Fruit fly (Drosophila melanogaster) whole organism, embryonic: Measurements from ENCODE around the gene Strip.
A peak's percentile ranks its signal among the peaks of the same experiment; 100 is the strongest.

Source experiments
- Atf6 ChIP-seq: fragments of 200-800 bp; sonication (Bioruptor generic); IDR thresholded peaks from 2 replicates; pipeline ENCODE4 v1.3.6; 2022; ENCODE audit warnings: missing biosample characterization, missing genetic modification characterization
- B-H1 ChIP-seq: fragments of 200-800 bp; sonication (Bioruptor generic); IDR thresholded peaks from 3 replicates; pipeline ENCODE4 v1.3.6; 2022; ENCODE audit warnings: missing biosample characterization, missing genetic modification characterization
- CG12942 ChIP-seq: fragments of 200-800 bp; sonication (Bioruptor generic); optimal IDR thresholded peaks from 3 replicates; lab custom pipeline; 2016; ENCODE audit warnings: missing biosample characterization, missing genetic modification characterization
- CG14710 ChIP-seq: fragments of 200-800 bp; sonication (Bioruptor generic); optimal IDR thresholded peaks from 3 replicates; lab custom pipeline; 2019; ENCODE audit warnings: missing biosample characterization, mild to moderate bottlenecking, missing genetic modification characterization, moderate library complexity
- CG15073 ChIP-seq: fragments of 200-800 bp; sonication (Bioruptor generic); optimal IDR thresholded peaks from 2 replicates; lab custom pipeline; 2016; ENCODE audit warnings: missing biosample characterization, missing genetic modification characterization
- CG15601 ChIP-seq: fragments of 200-800 bp; sonication (Bioruptor generic); optimal IDR thresholded peaks from 3 replicates; lab custom pipeline; 2019; ENCODE audit warnings: missing biosample characterization, mild to moderate bottlenecking, missing genetic modification characterization, moderate library complexity
- CG1647 ChIP-seq: fragments of 200-800 bp; sonication (Bioruptor generic); optimal IDR thresholded peaks from 3 replicates; lab custom pipeline; 2016; ENCODE audit warnings: missing biosample characterization, missing genetic modification characterization
- CG18599 ChIP-seq: fragments of 200-800 bp; sonication (Bioruptor generic); optimal IDR thresholded peaks from 3 replicates; lab custom pipeline; 2017; ENCODE audit warnings: missing biosample characterization, missing genetic modification characterization, mild to moderate bottlenecking, moderate library complexity, missing genetic modification reagents
- CG2120 ChIP-seq: fragments of 200-800 bp; sonication (Bioruptor generic); optimal IDR thresholded peaks from 3 replicates; lab custom pipeline; 2016; ENCODE audit warnings: missing biosample characterization, missing genetic modification characterization
- CG2889 ChIP-seq: fragments of 200-800 bp; sonication (Bioruptor generic); IDR thresholded peaks from 3 replicates; pipeline ENCODE4 v1.3.6; 2022; ENCODE audit warnings: missing biosample characterization, missing genetic modification characterization
- CG31388 ChIP-seq: fragments of 200-800 bp; sonication (Bioruptor generic); optimal IDR thresholded peaks from 2 replicates; lab custom pipeline; 2016; ENCODE audit warnings: missing biosample characterization, missing genetic modification characterization
- CG33213 ChIP-seq: fragments of 200-800 bp; sonication (Bioruptor generic); optimal IDR thresholded peaks from 3 replicates; lab custom pipeline; 2016; ENCODE audit warnings: missing biosample characterization, missing genetic modification characterization
- CG34376 ChIP-seq: fragments of 200-800 bp; sonication (Bioruptor generic); optimal IDR thresholded peaks from 2 replicates; lab custom pipeline; 2018; ENCODE audit warnings: missing biosample characterization, mild to moderate bottlenecking, missing genetic modification characterization
- CG4730 ChIP-seq: fragments of 200-800 bp; sonication (Bioruptor generic); IDR thresholded peaks from 2 replicates; pipeline ENCODE4 v1.3.6; 2022; ENCODE audit warnings: missing biosample characterization, missing genetic modification characterization
- CG4820 ChIP-seq: fragments of 200-800 bp; sonication (Bioruptor generic); optimal IDR thresholded peaks from 3 replicates; lab custom pipeline; 2016; ENCODE audit warnings: missing biosample characterization, missing genetic modification characterization
- CG6272 ChIP-seq: fragments of 200-800 bp; sonication (Bioruptor generic); IDR thresholded peaks from 2 replicates; pipeline ENCODE4 v1.3.6; 2022; ENCODE audit warnings: missing biosample characterization, missing genetic modification characterization
- CG7786 ChIP-seq: fragments of 200-800 bp; sonication (Bioruptor generic); optimal IDR thresholded peaks from 2 replicates; lab custom pipeline; 2016; ENCODE audit warnings: missing biosample characterization, missing genetic modification characterization
- CG7839 ChIP-seq: fragments of 200-800 bp; sonication (Bioruptor generic); optimal IDR thresholded peaks from 3 replicates; lab custom pipeline; 2018; ENCODE audit warnings: missing biosample characterization, mild to moderate bottlenecking, missing genetic modification characterization, moderate library complexity
- CG8944 ChIP-seq: fragments of 200-800 bp; sonication (Bioruptor generic); optimal IDR thresholded peaks from 3 replicates; lab custom pipeline; 2016; ENCODE audit warnings: missing biosample characterization, missing genetic modification characterization
- CG9932 ChIP-seq: fragments of 200-800 bp; sonication (Bioruptor generic); IDR thresholded peaks from 2 replicates; pipeline ENCODE4 v1.3.6; 2022; ENCODE audit warnings: missing biosample characterization, missing genetic modification characterization
- Dip3 ChIP-seq: fragments of 200-800 bp; sonication (Bioruptor generic); optimal IDR thresholded peaks from 3 replicates; lab custom pipeline; 2016; ENCODE audit warnings: missing biosample characterization, missing genetic modification characterization
- Dll ChIP-seq: fragments of 200-800 bp; sonication (Bioruptor generic); IDR thresholded peaks from 4 replicates; pipeline ENCODE4 v1.3.6; 2022; ENCODE audit warnings: missing biosample characterization, missing genetic modification characterization; ENCODE audit not compliant: partially characterized antibody
- ERR ChIP-seq: fragments of 200-800 bp; sonication (Bioruptor generic); optimal IDR thresholded peaks from 2 replicates; lab custom pipeline; 2016; ENCODE audit warnings: missing biosample characterization, missing genetic modification characterization
- Med ChIP-seq: fragments of 200-800 bp; sonication (Bioruptor generic); peaks from one replicate; lab custom pipeline; 2016; ENCODE audit warnings: missing biosample characterization, missing genetic modification characterization, mild to moderate bottlenecking, inconsistent platforms, moderate library complexity
- NfI ChIP-seq: fragments of 200-800 bp; sonication (Bioruptor generic); optimal IDR thresholded peaks from 3 replicates; lab custom pipeline; 2018; ENCODE audit warnings: missing biosample characterization, mild to moderate bottlenecking, missing genetic modification characterization, moderate library complexity
- Oaz ChIP-seq: fragments of 200-800 bp; sonication (Bioruptor generic); IDR thresholded peaks from 2 replicates; pipeline ENCODE4 v1.3.6; 2022; ENCODE audit warnings: missing biosample characterization, missing genetic modification characterization
- Vsx1 ChIP-seq: fragments of 200-800 bp; sonication (Bioruptor generic); optimal IDR thresholded peaks from 2 replicates; lab custom pipeline; 2017; ENCODE audit warnings: missing biosample characterization, mild to moderate bottlenecking, missing genetic modification characterization, missing genetic modification reagents
- Xrp1 ChIP-seq: fragments of 200-800 bp; sonication (Bioruptor generic); IDR thresholded peaks from 2 replicates; pipeline ENCODE4 v1.3.6; 2022; ENCODE audit warnings: missing biosample characterization, missing genetic modification characterization
- abd-A ChIP-seq: fragments of 200-800 bp; sonication (Bioruptor generic); optimal IDR thresholded peaks from 3 replicates; lab custom pipeline; 2019; ENCODE audit warnings: missing biosample characterization, mild to moderate bottlenecking, missing genetic modification characterization, moderate library complexity
- ac ChIP-seq: fragments of 200-800 bp; sonication (Bioruptor generic); optimal IDR thresholded peaks from 3 replicates; lab custom pipeline; 2017; ENCODE audit warnings: missing biosample characterization, mild to moderate bottlenecking, missing genetic modification characterization
- bbx ChIP-seq: fragments of 200-800 bp; sonication (Bioruptor generic); IDR thresholded peaks from 2 replicates; pipeline ENCODE4 v1.3.6; 2022; ENCODE audit warnings: missing biosample characterization, missing genetic modification characterization; ENCODE audit not compliant: partially characterized antibody
- bigmax ChIP-seq: fragments of 200-800 bp; sonication (Bioruptor generic); optimal IDR thresholded peaks from 2 replicates; lab custom pipeline; 2018; ENCODE audit warnings: missing biosample characterization, mild to moderate bottlenecking, missing genetic modification characterization
- cas ChIP-seq: fragments of 200-800 bp; sonication (Bioruptor generic); IDR thresholded peaks from 2 replicates; pipeline ENCODE4 v1.3.6; 2022; ENCODE audit warnings: missing biosample characterization, missing genetic modification characterization
- croc ChIP-seq: fragments of 200-800 bp; sonication (Bioruptor generic); conservative IDR thresholded peaks from 3 replicates; pipeline ENCODE4 v1.3.6; 2022; ENCODE audit warnings: missing biosample characterization, missing genetic modification characterization
- crp ChIP-seq, 2 experiments: fragments of 200-800 bp; sonication (Bioruptor generic); optimal IDR thresholded peaks; 2 replicates in 1 of 2; 3 replicates in 1 of 2; lab custom pipeline; 2017; ENCODE audit warnings: missing biosample characterization in 2 of 2, missing genetic modification characterization in 2 of 2, mild to moderate bottlenecking in 1 of 2, moderate library complexity in 1 of 2
- dm ChIP-seq: fragments of 200-800 bp; sonication (Bioruptor generic); optimal IDR thresholded peaks from 3 replicates; lab custom pipeline; 2016; ENCODE audit warnings: missing biosample characterization, missing genetic modification characterization
- ems ChIP-seq: fragments of 200-800 bp; sonication (Bioruptor generic); optimal IDR thresholded peaks from 3 replicates; lab custom pipeline; 2016; ENCODE audit warnings: missing biosample characterization, missing genetic modification characterization
- gem ChIP-seq: fragments of 200-800 bp; sonication (Bioruptor generic); optimal IDR thresholded peaks from 2 replicates; lab custom pipeline; 2019; ENCODE audit warnings: missing biosample characterization, mild to moderate bottlenecking, missing genetic modification characterization, moderate library complexity
- ham ChIP-seq: fragments of 200-800 bp; sonication (Bioruptor generic); IDR thresholded peaks from 2 replicates; pipeline ENCODE4 v1.3.6; 2022; ENCODE audit warnings: missing biosample characterization, missing genetic modification characterization
- hb ChIP-seq: fragments of 200-800 bp; sonication (Bioruptor generic); IDR thresholded peaks from 3 replicates; pipeline ENCODE4 v1.3.6; 2022; ENCODE audit warnings: missing biosample characterization, missing genetic modification characterization; ENCODE audit not compliant: partially characterized antibody
- her ChIP-seq: fragments of 200-800 bp; sonication (Bioruptor generic); optimal IDR thresholded peaks from 2 replicates; lab custom pipeline; 2016; ENCODE audit warnings: missing biosample characterization, missing genetic modification characterization
- insv ChIP-seq, 2 experiments: fragments of 200-800 bp; sonication (Bioruptor generic); optimal IDR thresholded peaks; 3 replicates each; lab custom pipeline; 2016 to 2018; ENCODE audit warnings: missing biosample characterization in 2 of 2, missing genetic modification characterization in 2 of 2
- luna ChIP-seq: fragments of 200-800 bp; sonication (Bioruptor generic); optimal IDR thresholded peaks from 2 replicates; lab custom pipeline; 2016; ENCODE audit warnings: missing biosample characterization, missing genetic modification characterization
- mam ChIP-seq: fragments of 200-800 bp; sonication (Bioruptor generic); optimal IDR thresholded peaks from 3 replicates; lab custom pipeline; 2016; ENCODE audit warnings: missing biosample characterization, missing genetic modification characterization
- otp ChIP-seq: fragments of 200-800 bp; sonication (Bioruptor generic); IDR thresholded peaks from 3 replicates; pipeline ENCODE4, ENCODE4 v1.3.6; 2022; ENCODE audit warnings: missing biosample characterization, missing genetic modification characterization
- psq ChIP-seq: fragments of 200-800 bp; sonication (Bioruptor generic); optimal IDR thresholded peaks from 2 replicates; lab custom pipeline; 2017; ENCODE audit warnings: missing biosample characterization, missing genetic modification characterization
- pzg ChIP-seq: fragments of 200-800 bp; sonication (Bioruptor generic); optimal IDR thresholded peaks from 3 replicates; lab custom pipeline; 2018; ENCODE audit warnings: missing biosample characterization, mild to moderate bottlenecking, missing genetic modification characterization, moderate library complexity
- repo ChIP-seq: fragments of 200-800 bp; sonication (Bioruptor generic); optimal IDR thresholded peaks from 2 replicates; lab custom pipeline; 2016; ENCODE audit warnings: missing biosample characterization, missing genetic modification characterization
- sna ChIP-seq: fragments of 200-800 bp; sonication (Bioruptor generic); IDR thresholded peaks from 2 replicates; pipeline ENCODE4 v1.3.6; 2022; ENCODE audit warnings: missing biosample characterization, missing genetic modification characterization; ENCODE audit not compliant: partially characterized antibody
- stwl ChIP-seq: fragments of 200-800 bp; sonication (Bioruptor generic); optimal IDR thresholded peaks from 3 replicates; lab custom pipeline; 2018; ENCODE audit warnings: missing biosample characterization, mild to moderate bottlenecking, missing genetic modification characterization, moderate library complexity
- tll ChIP-seq, 2 experiments: fragments of 200-800 bp in 1 of 2; fragments of >200 bp in 1 of 2; sonication (Bioruptor generic) in 1 of 2; optimal IDR thresholded peaks; 2 replicates each; lab custom pipeline; 2017 to 2019; ENCODE audit warnings: missing biosample characterization in 2 of 2, missing genetic modification characterization in 2 of 2, mild to moderate bottlenecking in 1 of 2, moderate library complexity in 1 of 2
- vvl ChIP-seq: fragments of 200-800 bp; sonication (Bioruptor generic); IDR thresholded peaks from 2 replicates; pipeline ENCODE4 v1.3.6; 2022; ENCODE audit warnings: missing biosample characterization, missing genetic modification characterization

Gene Strip

dm6 chr3L:3346294-3346693 lies 17.6 kb upstream of the Strip start (continued):
- TF ChIP-seq CG14710 (tag; lab: Kevin White, UChicago): no peak
- no peak for TF ChIP-seq sna (GFP tag; lab: Robert Waterston, UW)
- no peak for TF ChIP-seq bigmax (GFP tag; lab: Kevin White, UChicago)
- no peak for TF ChIP-seq CG7786
- TF ChIP-seq cas: no peak
- TF ChIP-seq mam (GFP tag; lab: Kevin White, UChicago): no peak
- no peak for TF ChIP-seq her (GFP tag; lab: Kevin White, UChicago)
- no peak for TF ChIP-seq dm (GFP tag; lab: Kevin White, UChicago)
- no peak for TF ChIP-seq otp (GFP tag; lab: Robert Waterston, UW)
- no peak for TF ChIP-seq ac
- TF ChIP-seq CG6272 (GFP tag; lab: Robert Waterston, UW): no peak
- no peak for TF ChIP-seq vvl (GFP tag; lab: Robert Waterston, UW)
- TF ChIP-seq B-H1: no peak
- TF ChIP-seq Atf6 (GFP tag; lab: Robert Waterston, UW): 0 out of 2 replicates have a peak, but pooled peaks have one; percentile 12
- TF ChIP-seq psq (GFP tag; lab: Kevin White, UChicago): no peak
- no peak for TF ChIP-seq Dip3
- TF ChIP-seq CG4820 (GFP tag; lab: Kevin White, UChicago): no peak
- TF ChIP-seq ems (GFP tag; lab: Kevin White, UChicago): no peak
- TF ChIP-seq croc (GFP tag; lab: Robert Waterston, UW): no peak
- TF ChIP-seq CG9932: no peak
- no peak for TF ChIP-seq Xrp1 (GFP tag; lab: Robert Waterston, UW)
- no peak for TF ChIP-seq CG18599
- TF ChIP-seq NfI (GFP tag; lab: Kevin White, UChicago): no peak
- TF ChIP-seq hb: no peak
- no peak for TF ChIP-seq ERR (GFP tag; lab: Kevin White, UChicago)
- TF ChIP-seq CG31388 (GFP tag; lab: Kevin White, UChicago): no peak
- no peak for TF ChIP-seq crp (GFP tag; optimal IDR thresholded peaks at IDR 0.05; lab: Kevin White, UChicago)
- TF ChIP-seq stwl (tag; lab: Kevin White, UChicago): no peak
- no peak for TF ChIP-seq CG15601 (tag; lab: Kevin White, UChicago)
- TF ChIP-seq luna: no peak
- TF ChIP-seq insv (GFP tag; optimal IDR thresholded peaks at IDR 0.05; lab: Kevin White, UChicago): no peak
- peak; percentile 50 for TF ChIP-seq Med (GFP tag; lab: Kevin White, UChicago)
- TF ChIP-seq bbx: no peak
- TF ChIP-seq repo (GFP tag; lab: Kevin White, UChicago): no peak
- peak; percentile 21 for TF ChIP-seq CG34376 (GFP tag; lab: Kevin White, UChicago)
- TF ChIP-seq Dll (GFP tag; lab: Robert Waterston, UW): no peak
- no peak for TF ChIP-seq CG2889 (GFP tag; lab: Robert Waterston, UW)
- no peak for TF ChIP-seq gem (tag; lab: Kevin White, UChicago)
- no peak for TF ChIP-seq Vsx1 (GFP tag; lab: Kevin White, UChicago)
- TF ChIP-seq CG33213 (GFP tag; lab: Kevin White, UChicago): no peak
- TF ChIP-seq CG1647 (GFP tag; lab: Kevin White, UChicago): no peak
- TF ChIP-seq CG8944: no peak
- TF ChIP-seq CG2120 (GFP tag; lab: Kevin White, UChicago): no peak
- TF ChIP-seq pzg: no peak
- TF ChIP-seq CG4730 (GFP tag; lab: Robert Waterston, UW): no peak
- TF ChIP-seq CG15073 (GFP tag; lab: Kevin White, UChicago): no peak
- TF ChIP-seq CG7839 (tag; lab: Kevin White, UChicago): no peak
- no peak for TF ChIP-seq tll (GFP tag; optimal IDR thresholded peaks at IDR 0.05; lab: Kevin White, UChicago)
- TF ChIP-seq CG12942: no peak
- TF ChIP-seq abd-A (tag; lab: Kevin White, UChicago): no peak
- TF ChIP-seq Oaz (GFP tag; lab: Robert Waterston, UW): no peak
- no peak for TF ChIP-seq ham
